Fruit fly (Drosophila melanogaster): Measurements from ENCODE around the gene SNF4Agamma.

SNF4Agamma gene

DNA sequence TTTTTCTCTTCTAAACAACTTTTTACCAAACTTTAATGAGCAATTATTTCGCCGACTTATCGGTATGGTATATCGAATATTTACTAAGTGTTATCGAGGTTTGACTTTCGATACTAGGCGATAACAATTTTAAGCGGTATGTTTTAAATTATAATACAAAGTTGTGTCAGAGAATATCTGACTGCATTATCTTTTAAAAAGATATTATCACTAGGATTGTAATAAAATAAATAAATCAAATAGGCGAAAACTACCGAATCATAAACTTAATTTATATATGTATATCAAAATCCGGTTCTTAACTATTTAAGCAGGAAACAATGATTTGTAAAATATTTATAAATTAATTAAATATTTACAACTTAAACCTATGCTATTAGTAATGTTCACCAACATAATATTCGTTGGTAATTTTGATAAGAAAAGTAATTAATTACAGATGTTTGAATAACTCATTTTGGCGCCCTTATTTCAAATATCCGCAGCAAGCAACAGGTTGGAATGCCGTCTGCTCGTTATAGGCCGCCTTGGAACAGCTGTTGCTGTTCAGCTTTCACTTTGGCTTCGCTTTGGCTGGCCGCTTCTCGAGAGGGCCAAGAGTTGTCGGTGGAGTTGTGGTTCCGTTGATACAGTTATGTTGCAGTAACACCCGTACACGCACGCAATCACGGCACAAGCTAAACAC is 32.5 kb upstream of the SNF4Agamma start, which contains the start of the genes Sec15 and rtet (continued):
- TF ChIP-seq btn (GFP tag; optimal IDR thresholded peaks at IDR 0.05) = no peak
- peak in 1 of 2 experiments; percentile 15 for TF ChIP-seq insv (GFP tag; optimal IDR thresholded peaks at IDR 0.05)
- TF ChIP-seq Dad (GFP tag; optimal IDR thresholded peaks at IDR 0.05) = peak; percentile 36
- peak; percentile 13; the same call in 1 of the 3 replicates for TF ChIP-seq CG14050 (GFP tag; IDR thresholded peaks at IDR 0.05)
- TF ChIP-seq nmo (GFP tag; optimal IDR thresholded peaks at IDR 0.05) = peak; percentile 78
- peak; percentile 72 for TF ChIP-seq CG1603 (tag; optimal IDR thresholded peaks at IDR 0.05)
- peak; percentile 2 for TF ChIP-seq CG6683 (GFP tag; optimal IDR thresholded peaks at IDR 0.05)
- TF ChIP-seq CG4424 (GFP tag; optimal IDR thresholded peaks at IDR 0.05) = peak; percentile 54
- peak; percentile 73; the same call in 2 of the 3 replicates for TF ChIP-seq knrl (GFP tag; IDR thresholded peaks at IDR 0.05; ENCODE audit: partially characterized antibody)
- TF ChIP-seq grn (GFP tag; optimal IDR thresholded peaks at IDR 0.05) = no peak
- TF ChIP-seq CG8290 (GFP tag; optimal IDR thresholded peaks at IDR 0.05) = no peak
- no peak for TF ChIP-seq CG8290 (tag; optimal IDR thresholded peaks at IDR 0.05)
- TF ChIP-seq Fer2 (tag; optimal IDR thresholded peaks at IDR 0.05) = peak; percentile 27
- peak; percentile 95 for TF ChIP-seq CG11560 (tag; IDR thresholded peaks at IDR 0.05)
- peak; percentile 75 for TF ChIP-seq ken (GFP tag; IDR thresholded peaks at IDR 0.05)
- TF ChIP-seq trem (tag; optimal IDR thresholded peaks at IDR 0.05) = peak; percentile 48
- TF ChIP-seq CG30020 (tag; optimal IDR thresholded peaks at IDR 0.05) = peak; percentile 15
- TF ChIP-seq CG10979 (tag; optimal IDR thresholded peaks at IDR 0.05) = peak; percentile 81
- no peak for TF ChIP-seq CG31388 (GFP tag; optimal IDR thresholded peaks at IDR 0.05)
- TF ChIP-seq CG12236 (GFP tag; optimal IDR thresholded peaks at IDR 0.05) = no peak
- peak; percentile 69 for TF ChIP-seq Xbp1 (GFP tag; optimal IDR thresholded peaks at IDR 0.05)
- peak; percentile 72 for TF ChIP-seq Ssrp (tag; optimal IDR thresholded peaks at IDR 0.05)
- peak; percentile 35 for TF ChIP-seq CG7786 (GFP tag; optimal IDR thresholded peaks at IDR 0.05)
- peak; percentile 54 for TF ChIP-seq CG10209 (GFP tag; optimal IDR thresholded peaks at IDR 0.05)
- peak; percentile 65 for TF ChIP-seq Fer1 (GFP tag; optimal IDR thresholded peaks at IDR 0.05)
- TF ChIP-seq Dek (tag; optimal IDR thresholded peaks at IDR 0.05) = peak; percentile 3
- TF ChIP-seq otp (GFP tag; IDR thresholded peaks at IDR 0.05) = peak; percentile 32; the same call in 1 of the 3 replicates
- TF ChIP-seq mirr (GFP tag; optimal IDR thresholded peaks at IDR 0.05) = peak; percentile 47
- TF ChIP-seq onecut (GFP tag; IDR thresholded peaks at IDR 0.05) = peak; percentile 75
- TF ChIP-seq Ptx1 (GFP tag; IDR thresholded peaks at IDR 0.05) = peak; percentile 48; the same call in 1 of the 2 replicates
- peak; percentile 39; the same call in 1 of the 3 replicates for TF ChIP-seq ase (GFP tag; IDR thresholded peaks at IDR 0.05)
- TF ChIP-seq dpn (GFP tag; optimal IDR thresholded peaks at IDR 0.05) = peak in 1 of 2 experiments; percentile 72
- peak; percentile 81 for TF ChIP-seq PHDP (tag; optimal IDR thresholded peaks at IDR 0.05)
- TF ChIP-seq Bdp1 (GFP tag; optimal IDR thresholded peaks at IDR 0.05) = peak; percentile 10
- TF ChIP-seq CG4328 (GFP tag; optimal IDR thresholded peaks at IDR 0.05) = peak; percentile 72
- TF ChIP-seq CG32532 (GFP tag; IDR thresholded peaks at IDR 0.05) = peak; percentile 67; the same call in 1 of the 2 replicates
- peak; percentile 64 for TF ChIP-seq CG6272 (GFP tag; IDR thresholded peaks at IDR 0.05)
- peak in 1 of 3 experiments; percentile 78 for TF ChIP-seq lola (GFP tag; optimal IDR thresholded peaks at IDR 0.05)
- TF ChIP-seq CG5245 (GFP tag; optimal IDR thresholded peaks at IDR 0.05) = peak; percentile 16
- 0 out of 2 replicates have a peak, but pooled peaks have one; percentile 24 for TF ChIP-seq ranshi (GFP tag; IDR thresholded peaks at IDR 0.05)
- TF ChIP-seq seq (GFP tag; IDR thresholded peaks at IDR 0.05) = no peak
- TF ChIP-seq CG9932 (GFP tag; IDR thresholded peaks at IDR 0.05) = peak; percentile 57
- TF ChIP-seq zfh2 (GFP tag; optimal IDR thresholded peaks at IDR 0.05) = peak; percentile 1
- TF ChIP-seq CG10543 (GFP tag; optimal IDR thresholded peaks at IDR 0.05) = peak; percentile 67
- no peak for TF ChIP-seq pita (GFP tag; optimal IDR thresholded peaks at IDR 0.05)
- peak; percentile 60 for TF ChIP-seq CG10267 (tag; optimal IDR thresholded peaks at IDR 0.05)
- TF ChIP-seq eve (GFP tag; optimal IDR thresholded peaks at IDR 0.05) = no peak
- TF ChIP-seq Nf-YC (tag; optimal IDR thresholded peaks at IDR 0.05) = peak; percentile 58
- TF ChIP-seq Dll (GFP tag; IDR thresholded peaks at IDR 0.05; ENCODE audit: partially characterized antibody) = peak; percentile 75; the same call in 3 of the 4 replicates
